Fruit fly (Drosophila melanogaster): ENCODE data around the gene Serinc.

The Serinc gene

dm6 chr3L:16380770-16381169 lies 31.8 kb upstream of the Serinc start (continued):
- TF ChIP-seq Rfx (GFP tag; IDR thresholded peaks at IDR 0.05), result 0 out of 2 replicates have a peak, but pooled peaks have one; percentile 69
- TF ChIP-seq CG1233 (GFP tag; optimal IDR thresholded peaks at IDR 0.05), result peak; percentile 48
- peak; percentile 60 for TF ChIP-seq ems (GFP tag; optimal IDR thresholded peaks at IDR 0.05)
- TF ChIP-seq caup (GFP tag; optimal IDR thresholded peaks at IDR 0.05; ENCODE audit: severe bottlenecking), result peak; percentile 72
- TF ChIP-seq CG14965 (GFP tag; optimal IDR thresholded peaks at IDR 0.05; ENCODE audit: borderline replicate concordance), result no peak
- TF ChIP-seq CG10366 (GFP tag; IDR thresholded peaks at IDR 0.05), result no peak
- peak; percentile 73 for TF ChIP-seq Blimp-1 (GFP tag; optimal IDR thresholded peaks at IDR 0.05)
- peak; percentile 23 for TF ChIP-seq vfl (GFP tag; optimal IDR thresholded peaks at IDR 0.05)
- peak; percentile 81 for TF ChIP-seq BtbVII (GFP tag; optimal IDR thresholded peaks at IDR 0.05)
- TF ChIP-seq Eip74EF (GFP tag; optimal IDR thresholded peaks at IDR 0.05), result peak in 1 of 2 experiments; percentile 80
- no peak for TF ChIP-seq nerfin-2 (GFP tag; IDR thresholded peaks at IDR 0.05; ENCODE audit: partially characterized antibody)
- 0 out of 2 replicates have a peak, but pooled peaks have one; percentile 36 for TF ChIP-seq Ada2b (GFP tag; IDR thresholded peaks at IDR 0.05)
- peak; percentile 44 for TF ChIP-seq CG15514 (GFP tag; optimal IDR thresholded peaks at IDR 0.05)
- no peak for TF ChIP-seq Doc2 (GFP tag; IDR thresholded peaks at IDR 0.05)
- TF ChIP-seq CG17361 (GFP tag; IDR thresholded peaks at IDR 0.05), result peak; percentile 64; the same call in 2 of the 3 replicates
- peak; percentile 62 for TF ChIP-seq CG12659 (GFP tag; optimal IDR thresholded peaks at IDR 0.05)
- TF ChIP-seq Ets65A (GFP tag), result peak; percentile 61
- peak; percentile 14; the same call in 1 of the 2 replicates for TF ChIP-seq chm (GFP tag; IDR thresholded peaks at IDR 0.05)
- peak; percentile 46 for TF ChIP-seq CG9876 (GFP tag; optimal IDR thresholded peaks at IDR 0.05)
- TF ChIP-seq HLHmδ (GFP tag; optimal IDR thresholded peaks at IDR 0.05), result no peak
- TF ChIP-seq CG4730 (GFP tag; IDR thresholded peaks at IDR 0.05), result peak; percentile 34; the same call in 1 of the 2 replicates
- TF ChIP-seq cg (GFP tag; optimal IDR thresholded peaks at IDR 0.05), result peak; percentile 78
- TF ChIP-seq abd-A (tag; optimal IDR thresholded peaks at IDR 0.05), result no peak
- TF ChIP-seq CG7928 (GFP tag; optimal IDR thresholded peaks at IDR 0.05), result peak; percentile 45
- no peak for TF ChIP-seq yki (optimal IDR thresholded peaks at IDR 0.05)
- TF ChIP-seq CG2120 (GFP tag; optimal IDR thresholded peaks at IDR 0.05), result peak; percentile 85
- peak; percentile 41 for TF ChIP-seq MTF-1 (GFP tag; optimal IDR thresholded peaks at IDR 0.05; ENCODE audit: borderline replicate concordance)
- no peak for TF ChIP-seq CG31388 (GFP tag; optimal IDR thresholded peaks at IDR 0.05)
- no peak for TF ChIP-seq cad (GFP tag; optimal IDR thresholded peaks at IDR 0.05)
- TF ChIP-seq CG12236 (GFP tag; optimal IDR thresholded peaks at IDR 0.05), result no peak
- peak; percentile 57 for TF ChIP-seq az2 (GFP tag; optimal IDR thresholded peaks at IDR 0.05)
- peak; percentile 11 for TF ChIP-seq CG8359 (GFP tag; optimal IDR thresholded peaks at IDR 0.05; ENCODE audit: borderline replicate concordance)
- TF ChIP-seq trem (tag; optimal IDR thresholded peaks at IDR 0.05), result peak; percentile 42
- peak; percentile 32 to 62 for TF ChIP-seq chif (GFP tag; optimal IDR thresholded peaks at IDR 0.05)
- TF ChIP-seq CG11504 (tag; optimal IDR thresholded peaks at IDR 0.05), result no peak
- peak; percentile 42 for TF ChIP-seq CG14710 (tag; optimal IDR thresholded peaks at IDR 0.05)
- TF ChIP-seq CG9727 (GFP tag; optimal IDR thresholded peaks at IDR 0.05), result peak; percentile 63
- peak; percentile 99 for TF ChIP-seq grau (tag; optimal IDR thresholded peaks at IDR 0.05)
- no peak for TF ChIP-seq CG17912 (GFP tag; optimal IDR thresholded peaks at IDR 0.05)
- peak; percentile 65; the same call in 1 of the 2 replicates for TF ChIP-seq vvl (GFP tag; IDR thresholded peaks at IDR 0.05)
- peak; percentile 65 for TF ChIP-seq Six4 (GFP tag; optimal IDR thresholded peaks at IDR 0.05)
- TF ChIP-seq ato (GFP tag; IDR thresholded peaks at IDR 0.05; ENCODE audit: partially characterized antibody), result no peak
- TF ChIP-seq CG11398 (GFP tag; optimal IDR thresholded peaks at IDR 0.05), result peak; percentile 36
- TF ChIP-seq Oaz (GFP tag; IDR thresholded peaks at IDR 0.05), result peak; percentile 27; the same call in 1 of the 2 replicates
- peak; percentile 43; the same call in 1 of the 2 replicates for TF ChIP-seq wor (GFP tag; IDR thresholded peaks at IDR 0.05)
- peak; percentile 56 for TF ChIP-seq fd96Cb (tag; optimal IDR thresholded peaks at IDR 0.05)
- no peak for TF ChIP-seq CG2116 (GFP tag; optimal IDR thresholded peaks at IDR 0.05)
- peak; percentile 0 for TF ChIP-seq Usf (GFP tag; optimal IDR thresholded peaks at IDR 0.05)
- TF ChIP-seq CG18599 (GFP tag; optimal IDR thresholded peaks at IDR 0.05), result no peak
- peak; percentile 70 for TF ChIP-seq sisA (GFP tag; IDR thresholded peaks at IDR 0.05)

All from whole organism, embryonic.